Worm (Caenorhabditis elegans): ENCODE data around the gene nhr-125.
"Not testable (repeated sequence)": the region's sequence is repeated elsewhere in the genome, so short reads cannot be mapped to it uniquely, and the experiment has no call there.

ce11 chrV:4281699-4282098, 43.6 kb downstream of the nhr-125 start, which contains the start of gene srt-37:
- TF ChIP-seq him-1, W03F9.2, dao-5 (tag; optimal IDR thresholded peaks at IDR 0.05): not testable (repeated sequence)
